Worm (Caenorhabditis elegans): ENCODE measurements around the gene vhp-1.

Gene vhp-1

ce11 chrII:5320205-5320951 lies 2.7 kb upstream of the vhp-1 start (continued):
- TF ChIP-seq arid-1 (GFP tag; conservative IDR thresholded peaks at IDR 0.05) (no peak), Y48G9A.11 (GFP tag; IDR thresholded peaks at IDR 0.05) (no peak), Y105C5A.15 (GFP tag; IDR thresholded peaks at IDR 0.05) (no peak), cey-2 (tag; optimal IDR thresholded peaks at IDR 0.05; ENCODE audit: borderline replicate concordance, insufficient read depth) (peak; percentile 34), ceh-62 (tag; optimal IDR thresholded peaks at IDR 0.05) (no peak), F37D6.2 (tag; optimal IDR thresholded peaks at IDR 0.05) (no peak), hmg-1.1 (GFP tag; IDR thresholded peaks at IDR 0.05) (no peak), dmd-6 (GFP tag; IDR thresholded peaks at IDR 0.05) (peak; percentile 62; the same call in 1 of the 2 replicates), ceh-32 (tag; optimal IDR thresholded peaks at IDR 0.05; ENCODE audit: poor library complexity) (no peak), tag-97 (GFP tag; IDR thresholded peaks at IDR 0.05) (no peak), daf-19 (GFP tag; conservative IDR thresholded peaks at IDR 0.05) (no peak), fkh-10 (GFP tag; optimal IDR thresholded peaks at IDR 0.05) (no peak), Y5F2A.4 (GFP tag; optimal IDR thresholded peaks at IDR 0.05) (no peak), mxl-2 (GFP tag; conservative IDR thresholded peaks at IDR 0.05) (no peak), ama-1 (optimal IDR thresholded peaks at IDR 0.05) (no peak), hlh-30 (tag; optimal IDR thresholded peaks at IDR 0.05; ENCODE audit: insufficient read depth) (no peak), zfp-3 (GFP tag; conservative IDR thresholded peaks at IDR 0.05) (no peak), unc-130 (GFP tag; optimal IDR thresholded peaks at IDR 0.05) (no peak), mep-1 (tag; optimal IDR thresholded peaks at IDR 0.05) (no peak), ZK337.2 (GFP tag; IDR thresholded peaks at IDR 0.05) (no peak), lin-39 (tag; optimal IDR thresholded peaks at IDR 0.05) (no peak), egl-27 (tag; optimal IDR thresholded peaks at IDR 0.05) (no peak), jun-1 (tag; optimal IDR thresholded peaks at IDR 0.05) (no peak), ztf-7 (tag; optimal IDR thresholded peaks at IDR 0.05) (no peak), madf-5 (GFP tag; IDR thresholded peaks at IDR 0.05) (no peak), ZK546.5 (tag; optimal IDR thresholded peaks at IDR 0.05) (no peak), ces-1 (GFP tag; optimal IDR thresholded peaks at IDR 0.05) (no peak), lin-1 (GFP tag; IDR thresholded peaks at IDR 0.05) (no peak), pqm-1 (tag; optimal IDR thresholded peaks at IDR 0.05) (peak; percentile 70), nhr-102 (tag; optimal IDR thresholded peaks at IDR 0.05) (no peak), F44E2.7 (GFP tag; IDR thresholded peaks at IDR 0.05) (no peak), saeg-2 (GFP tag; IDR thresholded peaks at IDR 0.05) (no peak), ceh-82 (tag; optimal IDR thresholded peaks at IDR 0.05) (no peak), F26F4.8 (GFP tag; conservative IDR thresholded peaks at IDR 0.05) (no peak), D1046.2 (GFP tag; IDR thresholded peaks at IDR 0.05) (no peak), dve-1 (tag; optimal IDR thresholded peaks at IDR 0.05; ENCODE audit: insufficient read depth) (peak; percentile 56), zip-2 (tag; optimal IDR thresholded peaks at IDR 0.05) (no peak), spr-3 (GFP tag; optimal IDR thresholded peaks at IDR 0.05) (no peak), dmd-9 (GFP tag; IDR thresholded peaks at IDR 0.05) (no peak), lin-38 (GFP tag; IDR thresholded peaks at IDR 0.05) (no peak), vab-7 (GFP tag; IDR thresholded peaks at IDR 0.05) (no peak), rbr-2 (tag; optimal IDR thresholded peaks at IDR 0.05) (peak; percentile 7), T20F7.1 (GFP tag; optimal IDR thresholded peaks at IDR 0.05) (no peak), unc-62 (GFP tag; optimal IDR thresholded peaks at IDR 0.05 in 1 of 2) (peak in 1 of 2 experiments; percentile 97), unc-62 (tag; optimal IDR thresholded peaks at IDR 0.05) (no peak), nhr-10 (tag; optimal IDR thresholded peaks at IDR 0.05) (no peak), lin-13 (GFP tag; optimal IDR thresholded peaks at IDR 0.05) (peak; percentile 3), set-16 (GFP tag; IDR thresholded peaks at IDR 0.05) (no peak), spr-1 (tag; optimal IDR thresholded peaks at IDR 0.05) (no peak), mdt-29 (GFP tag; IDR thresholded peaks at IDR 0.05) (no peak), php-3 (GFP tag; IDR thresholded peaks at IDR 0.05) (no peak)
